Worm (Caenorhabditis elegans) whole organism, mixed stage, embryonic: ENCODE measurements around the gene F10E7.5.

Experiments
- bed-3 ChIP-seq: fragments of 200-800 bp; sonication (Bioruptor generic); optimal IDR thresholded peaks from 3 replicates; lab custom pipeline; 2018; ENCODE audit warnings: mild to moderate bottlenecking, missing genetic modification characterization, moderate library complexity, missing compliant biosample characterization
- blmp-1 ChIP-seq: fragments of 150-350 bp; optimal IDR thresholded peaks from 2 replicates; lab custom pipeline; 2014; ENCODE audit warnings: missing biosample characterization, missing genetic modification characterization
- cnd-1 ChIP-seq: fragments of 200-800 bp; sonication (Bioruptor generic); optimal IDR thresholded peaks from 2 replicates; lab custom pipeline; 2018; ENCODE audit warnings: mild to moderate bottlenecking, missing genetic modification characterization, missing compliant biosample characterization
- elt-1 ChIP-seq: sonication (generic microtip); optimal IDR thresholded peaks from 2 replicates; lab custom pipeline; 2017; ENCODE audit warnings: missing genetic modification characterization, mild to moderate bottlenecking, missing compliant biosample characterization, antibody characterized with exemption, moderate library complexity, borderline replicate concordance; ENCODE audit not compliant: insufficient read depth
- lin-13 ChIP-seq: fragments of 150-350 bp; optimal IDR thresholded peaks from 2 replicates; lab custom pipeline; 2014; ENCODE audit warnings: missing biosample characterization, missing genetic modification characterization
- lsy-2 ChIP-seq: fragments of 150-350 bp; optimal IDR thresholded peaks from 2 replicates; lab custom pipeline; 2014; ENCODE audit warnings: missing biosample characterization, missing genetic modification characterization
- mab-5 ChIP-seq: fragments of 150-350 bp; optimal IDR thresholded peaks from 2 replicates; lab custom pipeline; 2014; ENCODE audit warnings: missing biosample characterization, missing genetic modification characterization
- nhr-237 ChIP-seq: fragments of 150-350 bp; optimal IDR thresholded peaks from 2 replicates; lab custom pipeline; 2014; ENCODE audit warnings: missing biosample characterization, missing genetic modification characterization
- nhr-28 ChIP-seq: fragments of 150-350 bp; optimal IDR thresholded peaks from 2 replicates; lab custom pipeline; 2014; ENCODE audit warnings: missing biosample characterization, missing genetic modification characterization
- nhr-76 ChIP-seq: sonication (generic microtip); optimal IDR thresholded peaks from 2 replicates; lab custom pipeline; 2017; ENCODE audit warnings: missing biosample characterization, missing genetic modification characterization
- pha-4 ChIP-seq: fragments of 150-350 bp; optimal IDR thresholded peaks from 2 replicates; lab custom pipeline; 2018; ENCODE audit warnings: missing biosample characterization, missing genetic modification reagents, missing genetic modification characterization
- unc-39 ChIP-seq: fragments of 150-350 bp; optimal IDR thresholded peaks from 2 replicates; lab custom pipeline; 2014; ENCODE audit warnings: missing biosample characterization, missing genetic modification characterization
- unc-62 ChIP-seq: fragments of 150-350 bp; optimal IDR thresholded peaks from 2 replicates; lab custom pipeline; 2014; ENCODE audit warnings: missing biosample characterization, missing genetic modification reagents, missing genetic modification characterization
- ztf-11 ChIP-seq: fragments of 150-350 bp; optimal IDR thresholded peaks from 2 replicates; lab custom pipeline; 2014; ENCODE audit warnings: missing biosample characterization, missing genetic modification characterization

- TF ChIP-seq lsy-2 (tag; lab: Kevin White, UChicago): no peak
- no peak for TF ChIP-seq unc-62
- TF ChIP-seq nhr-76 (tag; lab: Kevin White, UChicago): no peak
- TF ChIP-seq ztf-11 (tag; lab: Kevin White, UChicago): no peak
- TF ChIP-seq cnd-1: no peak
- no peak for TF ChIP-seq lin-13 (tag; lab: Kevin White, UChicago)
- TF ChIP-seq unc-39 (tag; lab: Kevin White, UChicago): no peak
- TF ChIP-seq nhr-28 (tag; lab: Kevin White, UChicago): no peak
- TF ChIP-seq mab-5 (tag; lab: Kevin White, UChicago): no peak
- no peak for TF ChIP-seq elt-1 (tag; lab: Kevin White, UChicago)
- no peak for TF ChIP-seq nhr-237 (tag; lab: Kevin White, UChicago)
- TF ChIP-seq pha-4: no peak
- TF ChIP-seq bed-3 (GFP tag; lab: Kevin White, UChicago): no peak
- TF ChIP-seq blmp-1 (tag; lab: Kevin White, UChicago): no peak
These were observed 49.7 kb downstream of the F10E7.5 start, which contains the start of gene C27H5.12 for ce11 chrII:7161512-7161911.
